Worm (Caenorhabditis elegans) whole organism, L1 larva: ENCODE data around the gene K12H6.6.

Experiments used
- C04F5.9 ChIP-seq: sonication (generic microtip); optimal IDR thresholded peaks from 2 replicates; lab custom pipeline; 2016; ENCODE audit warnings: missing genetic modification characterization, missing compliant biosample characterization
- C16A3.4 ChIP-seq: fragments of 150-350 bp; optimal IDR thresholded peaks from 2 replicates; lab custom pipeline; 2014; ENCODE audit warnings: missing biosample characterization, missing genetic modification characterization
- F16B12.6 ChIP-seq: fragments of 150-350 bp; optimal IDR thresholded peaks from 2 replicates; lab custom pipeline; 2014; ENCODE audit warnings: missing biosample characterization, missing genetic modification characterization
- Y116A8C.19 ChIP-seq: sonication (generic microtip); optimal IDR thresholded peaks from 2 replicates; lab custom pipeline; 2016; ENCODE audit warnings: missing compliant biosample characterization, missing genetic modification characterization, borderline replicate concordance
- alr-1 ChIP-seq: fragments of 200-800 bp; sonication (Bioruptor generic); optimal IDR thresholded peaks from 2 replicates; lab custom pipeline; 2018; ENCODE audit warnings: borderline replicate concordance, mild to moderate bottlenecking, missing genetic modification characterization, missing compliant biosample characterization
- ama-1 ChIP-seq: fragments of 150-350 bp; optimal IDR thresholded peaks from 2 replicates; lab custom pipeline; 2014
- blmp-1 ChIP-seq: fragments of 150-350 bp; optimal IDR thresholded peaks from 2 replicates; lab custom pipeline; 2014; ENCODE audit warnings: missing biosample characterization, missing genetic modification characterization
- ceh-63 ChIP-seq: fragments of 200-800 bp; sonication (Bioruptor generic); optimal IDR thresholded peaks from 2 replicates; lab custom pipeline; 2018; ENCODE audit warnings: mild to moderate bottlenecking, missing genetic modification characterization, missing compliant biosample characterization
- ceh-8 ChIP-seq: fragments of 200-800 bp; sonication (Bioruptor generic); optimal IDR thresholded peaks from 2 replicates; lab custom pipeline; 2018; ENCODE audit warnings: mild to moderate bottlenecking, missing genetic modification characterization, moderate library complexity, missing compliant biosample characterization
- ceh-82 ChIP-seq, 3 experiments: fragments of 150-350 bp in 1 of 3; sonication (generic microtip) in 2 of 3; optimal IDR thresholded peaks; 2 replicates each; lab custom pipeline; 2014 to 2017; ENCODE audit warnings: missing biosample characterization in 3 of 3, missing genetic modification characterization in 3 of 3
- ceh-90 ChIP-seq: sonication (generic microtip); optimal IDR thresholded peaks from 2 replicates; lab custom pipeline; 2016; ENCODE audit warnings: missing genetic modification characterization, missing compliant biosample characterization
- ces-1 ChIP-seq: fragments of 150-350 bp; optimal IDR thresholded peaks from 2 replicates; lab custom pipeline; 2014; ENCODE audit warnings: missing biosample characterization, missing genetic modification reagents, missing genetic modification characterization
- dpl-1 ChIP-seq, 3 experiments: fragments of 150-350 bp in 2 of 3; sonication (generic microtip) in 1 of 3; optimal IDR thresholded peaks; 2 replicates each; lab custom pipeline; 2014 to 2017; ENCODE audit warnings: missing biosample characterization in 3 of 3, missing genetic modification characterization in 3 of 3, missing genetic modification reagents in 3 of 3
- dsc-1 ChIP-seq: sonication (generic microtip); optimal IDR thresholded peaks from 2 replicates; lab custom pipeline; 2016; ENCODE audit warnings: mild to moderate bottlenecking, missing genetic modification characterization, missing compliant biosample characterization
- efl-3 ChIP-seq: fragments of 200-800 bp; sonication (Bioruptor generic); optimal IDR thresholded peaks from 2 replicates; lab custom pipeline; 2018; ENCODE audit warnings: mild to moderate bottlenecking, missing genetic modification characterization, missing compliant biosample characterization
- egl-13 ChIP-seq: sonication (generic microtip); optimal IDR thresholded peaks from 2 replicates; lab custom pipeline; 2016; ENCODE audit warnings: missing genotype, missing genetic modification reagents, missing genetic modification characterization, missing compliant biosample characterization
- elt-3 ChIP-seq, 6 experiments: fragments of 150-350 bp in 1 of 6; sonication (generic microtip); optimal IDR thresholded peaks; 2 replicates each; lab custom pipeline; 2017 to 2018; ENCODE audit warnings: missing biosample characterization in 6 of 6, missing genetic modification characterization in 6 of 6, inconsistent platforms in 1 of 6
- fos-1 ChIP-seq: fragments of 150-350 bp; optimal IDR thresholded peaks from 2 replicates; lab custom pipeline; 2014; ENCODE audit warnings: missing biosample characterization, missing genetic modification characterization
- isw-1 ChIP-seq: fragments of 200-800 bp; sonication (Bioruptor generic); IDR thresholded peaks from 2 replicates; pipeline ENCODE4 v1.3.6; 2022; ENCODE audit warnings: missing genetic modification characterization, missing compliant biosample characterization
- jun-1 ChIP-seq: fragments of 150-350 bp; optimal IDR thresholded peaks from 2 replicates; lab custom pipeline; 2014; ENCODE audit warnings: missing biosample characterization, missing genetic modification reagents, missing genetic modification characterization
- lin-13 ChIP-seq: fragments of 150-350 bp; optimal IDR thresholded peaks from 2 replicates; lab custom pipeline; 2014; ENCODE audit warnings: missing biosample characterization, missing genetic modification reagents, missing genetic modification characterization
- lin-15B ChIP-seq: fragments of 150-350 bp; sonication (generic microtip); optimal IDR thresholded peaks from 3 replicates; lab custom pipeline; 2014; ENCODE audit warnings: missing biosample characterization, missing genetic modification characterization
- lin-35 ChIP-seq, 2 experiments: fragments of 150-350 bp; optimal IDR thresholded peaks; 2 replicates each; lab custom pipeline; 2014; ENCODE audit warnings: missing biosample characterization in 2 of 2, missing genetic modification characterization in 2 of 2, missing genetic modification reagents in 2 of 2
- lin-39 ChIP-seq: fragments of 150-350 bp; optimal IDR thresholded peaks from 2 replicates; lab custom pipeline; 2014; ENCODE audit warnings: missing biosample characterization, missing genetic modification reagents, missing genetic modification characterization
- lir-3 ChIP-seq: sonication (generic microtip); optimal IDR thresholded peaks from 2 replicates; lab custom pipeline; 2016; ENCODE audit warnings: mild to moderate bottlenecking, missing genetic modification characterization, moderate library complexity, missing compliant biosample characterization; ENCODE audit not compliant: poor library complexity
- mef-2 ChIP-seq: fragments of 150-350 bp; optimal IDR thresholded peaks from 2 replicates; lab custom pipeline; 2014; ENCODE audit warnings: missing biosample characterization, missing genetic modification characterization
- mep-1 ChIP-seq: fragments of 150-350 bp; optimal IDR thresholded peaks from 2 replicates; lab custom pipeline; 2014; ENCODE audit warnings: missing biosample characterization, missing genetic modification characterization
- nhr-12 ChIP-seq: sonication (generic microtip); optimal IDR thresholded peaks from 2 replicates; lab custom pipeline; 2017; ENCODE audit warnings: missing biosample characterization, missing genetic modification characterization
- nhr-20 ChIP-seq: sonication (generic microtip); optimal IDR thresholded peaks from 2 replicates; lab custom pipeline; 2016; ENCODE audit warnings: mild to moderate bottlenecking, missing genetic modification characterization, missing compliant biosample characterization
- nhr-28 ChIP-seq: fragments of 150-350 bp; optimal IDR thresholded peaks from 2 replicates; lab custom pipeline; 2014; ENCODE audit warnings: missing biosample characterization, missing genetic modification characterization
- nhr-77 ChIP-seq: fragments of 150-350 bp; optimal IDR thresholded peaks from 2 replicates; lab custom pipeline; 2014; ENCODE audit warnings: missing biosample characterization, missing genetic modification characterization
- nhr-84 ChIP-seq: sonication (generic microtip); optimal IDR thresholded peaks from 2 replicates; lab custom pipeline; 2017; ENCODE audit warnings: missing biosample characterization, missing genetic modification characterization
- nhr-85 ChIP-seq: sonication (generic microtip); peaks from one replicate; lab custom pipeline; 2016; ENCODE audit warnings: missing genetic modification characterization, inconsistent platforms, missing compliant biosample characterization
- nhr-90 ChIP-seq: sonication (generic microtip); optimal IDR thresholded peaks from 2 replicates; lab custom pipeline; 2016; ENCODE audit warnings: mild to moderate bottlenecking, missing genetic modification characterization, missing compliant biosample characterization; ENCODE audit not compliant: poor library complexity
- pag-3 ChIP-seq: sonication (generic microtip); optimal IDR thresholded peaks from 2 replicates; lab custom pipeline; 2017; ENCODE audit warnings: missing genetic modification characterization, mild to moderate bottlenecking, missing compliant biosample characterization, antibody characterized with exemption, borderline replicate concordance; ENCODE audit not compliant: insufficient read depth
- pax-3 ChIP-seq: fragments of 200-800 bp; sonication (Bioruptor generic); optimal IDR thresholded peaks from 2 replicates; lab custom pipeline; 2018; ENCODE audit warnings: mild to moderate bottlenecking, missing genetic modification characterization, moderate library complexity, missing compliant biosample characterization
- skn-1 ChIP-seq: fragments of 150-350 bp; optimal IDR thresholded peaks from 2 replicates; lab custom pipeline; 2014; ENCODE audit warnings: missing biosample characterization, missing genetic modification characterization
- snu-23 ChIP-seq: sonication (generic microtip); optimal IDR thresholded peaks from 2 replicates; lab custom pipeline; 2016; ENCODE audit warnings: missing genetic modification characterization, missing compliant biosample characterization
- sox-4 ChIP-seq: sonication (generic microtip); optimal IDR thresholded peaks from 2 replicates; lab custom pipeline; 2016; ENCODE audit warnings: missing genetic modification characterization, missing compliant biosample characterization
- sptf-1 ChIP-seq: fragments of 150-350 bp; optimal IDR thresholded peaks from 2 replicates; lab custom pipeline; 2014; ENCODE audit warnings: missing biosample characterization, missing genetic modification characterization
- tlp-1 ChIP-seq: fragments of 150-350 bp; optimal IDR thresholded peaks from 2 replicates; lab custom pipeline; 2014; ENCODE audit warnings: missing biosample characterization, missing genetic modification characterization
- unc-30 ChIP-seq: sonication (generic microtip); optimal IDR thresholded peaks from 2 replicates; lab custom pipeline; 2017; ENCODE audit warnings: missing biosample characterization, missing genetic modification characterization
- unc-86 ChIP-seq: sonication (generic microtip); optimal IDR thresholded peaks from 2 replicates; lab custom pipeline; 2016; ENCODE audit warnings: missing genetic modification characterization, missing compliant biosample characterization
- unc-98 ChIP-seq: fragments of 200-800 bp; sonication (Bioruptor generic); IDR thresholded peaks from 2 replicates; pipeline ENCODE4 v1.3.6; 2022; ENCODE audit warnings: missing genetic modification characterization, missing compliant biosample characterization
- xbp-1 ChIP-seq: sonication (generic microtip); optimal IDR thresholded peaks from 2 replicates; lab custom pipeline; 2016; ENCODE audit warnings: missing genetic modification characterization, missing compliant biosample characterization
- zip-4 ChIP-seq: fragments of 200-800 bp; sonication (Bioruptor generic); optimal IDR thresholded peaks from 2 replicates; lab custom pipeline; 2018; ENCODE audit warnings: mild to moderate bottlenecking, missing genetic modification characterization, moderate library complexity, missing compliant biosample characterization
- ztf-11 ChIP-seq, 2 experiments: sonication (generic microtip); optimal IDR thresholded peaks; 2 replicates each; lab custom pipeline; 2016 to 2017; ENCODE audit warnings: missing genetic modification characterization in 2 of 2, missing biosample characterization in 1 of 2, missing compliant biosample characterization in 1 of 2
- ztf-4 ChIP-seq: fragments of 150-350 bp; optimal IDR thresholded peaks from 2 replicates; lab custom pipeline; 2014; ENCODE audit warnings: missing biosample characterization, missing genetic modification characterization

K12H6.6 gene

ce11 chrII:2859873-2860821 lies 29.1 kb upstream of the K12H6.6 start (continued):
- no peak for TF ChIP-seq mef-2 (tag; lab: Kevin White, UChicago)
- no peak for TF ChIP-seq dpl-1 (GFP tag; optimal IDR thresholded peaks at IDR 0.05; lab: Kevin White, UChicago)
- no peak for TF ChIP-seq sptf-1
- no peak for TF ChIP-seq lin-13 (GFP tag; lab: Kevin White, UChicago)
- TF ChIP-seq, all 84 proteins: peak for 6

ce11 chrII:2859315-2859714 lies 28.3 kb upstream of the K12H6.6 start:
- TF ChIP-seq dsc-1 (no peak), C04F5.9 (no peak), ceh-90 (tag; lab: Kevin White, UChicago) (no peak), skn-1 (tag; lab: Kevin White, UChicago) (no peak), sox-4 (tag; lab: Kevin White, UChicago) (no peak), tlp-1 (tag; lab: Kevin White, UChicago) (no peak), jun-1 (tag; lab: Kevin White, UChicago) (no peak), nhr-90 (tag; lab: Kevin White, UChicago) (no peak), nhr-77 (tag; lab: Kevin White, UChicago) (no peak), snu-23 (GFP tag; lab: Kevin White, UChicago) (no peak), nhr-20 (tag; lab: Kevin White, UChicago) (no peak), mep-1 (no peak), nhr-12 (no peak), xbp-1 (no peak), ceh-63 (GFP tag; lab: Kevin White, UChicago) (no peak), dpl-1 (GFP tag; optimal IDR thresholded peaks at IDR 0.05; lab: Kevin White, UChicago) (no peak), fos-1 (tag; lab: Kevin White, UChicago) (no peak), alr-1 (tag; lab: Kevin White, UChicago) (no peak), F16B12.6 (no peak)

- no peak for TF ChIP-seq ceh-8 (GFP tag; lab: Kevin White, UChicago)
- TF ChIP-seq unc-30 (tag; lab: Kevin White, UChicago), result no peak
- no peak for TF ChIP-seq ces-1 (GFP tag; lab: Kevin White, UChicago)
- no peak for TF ChIP-seq lin-15B (tag; lab: Kevin White, UChicago)
- TF ChIP-seq Y116A8C.19 (tag; lab: Kevin White, UChicago), result no peak
- TF ChIP-seq alr-1 (tag; lab: Kevin White, UChicago), result no peak
- no peak for TF ChIP-seq unc-86
- no peak for TF ChIP-seq mef-2 (tag; lab: Kevin White, UChicago)
- peak; percentile 74 for TF ChIP-seq nhr-85 (tag; lab: Kevin White, UChicago)
- TF ChIP-seq pag-3 (tag; lab: Kevin White, UChicago), result no peak
- no peak for TF ChIP-seq zip-4
- no peak for TF ChIP-seq ama-1 (lab: Kevin White, UChicago)
- no peak for TF ChIP-seq ztf-4 (tag; lab: Kevin White, UChicago)
- peak in 1 of 6 experiments; percentile 48 for TF ChIP-seq elt-3 (tag; optimal IDR thresholded peaks at IDR 0.05; lab: Kevin White, UChicago)
- no peak for TF ChIP-seq ceh-82 (tag; optimal IDR thresholded peaks at IDR 0.05; lab: Kevin White, UChicago)
- no peak for TF ChIP-seq efl-3
- no peak for TF ChIP-seq pax-3 (tag; lab: Kevin White, UChicago)
- no peak for TF ChIP-seq unc-98 (GFP tag; lab: Robert Waterston, UW)
- no peak for TF ChIP-seq nhr-84
- no peak for TF ChIP-seq xbp-1
- no peak for TF ChIP-seq lin-39
- no peak for TF ChIP-seq lir-3 (tag; lab: Kevin White, UChicago)
- TF ChIP-seq C16A3.4 (tag; lab: Kevin White, UChicago), result no peak
- TF ChIP-seq snu-23 (GFP tag; lab: Kevin White, UChicago), result peak; percentile 0
- peak in 1 of 2 experiments; percentile 24 for TF ChIP-seq lin-35 (GFP tag; optimal IDR thresholded peaks at IDR 0.05; lab: Kevin White, UChicago)
- TF ChIP-seq egl-13, result no peak
- TF ChIP-seq nhr-20 (tag; lab: Kevin White, UChicago), result peak; percentile 26
- TF ChIP-seq dpl-1 (GFP tag; optimal IDR thresholded peaks at IDR 0.05; lab: Kevin White, UChicago), result no peak
- no peak for TF ChIP-seq isw-1 (GFP tag; lab: Robert Waterston, UW)
- TF ChIP-seq ztf-11 (tag; optimal IDR thresholded peaks at IDR 0.05; lab: Kevin White, UChicago), result no peak
- TF ChIP-seq blmp-1 (tag; lab: Kevin White, UChicago), result peak; percentile 5
- no peak for TF ChIP-seq nhr-28
Observed at ce11 chrII:2858851-2859250, 27.8 kb upstream of the K12H6.6 start.
